Fruit fly (Drosophila melanogaster) whole organism, embryonic: ENCODE results near the gene Ldaf1.

Source experiments
- CG10366 ChIP-seq: fragments of 200-800 bp; sonication (Bioruptor generic); IDR thresholded peaks from 2 replicates; pipeline ENCODE4 v1.3.6; 2022; ENCODE audit warnings: missing biosample characterization, missing genetic modification characterization
- CG10565 ChIP-seq: fragments of 200-800 bp; sonication (Bioruptor generic); optimal IDR thresholded peaks from 3 replicates; lab custom pipeline; 2016; ENCODE audit warnings: missing biosample characterization, mild to moderate bottlenecking, missing genetic modification characterization
- CG1233 ChIP-seq: fragments of 200-800 bp; sonication (Bioruptor generic); optimal IDR thresholded peaks from 4 replicates; lab custom pipeline; 2018; ENCODE audit warnings: missing biosample characterization, mild to moderate bottlenecking, missing genetic modification characterization
- CG14014 ChIP-seq: fragments of 200-800 bp; sonication (Bioruptor generic); IDR thresholded peaks from 2 replicates; pipeline ENCODE4 v1.3.6; 2022; ENCODE audit warnings: missing biosample characterization, missing genetic modification characterization
- CG14710 ChIP-seq: fragments of 200-800 bp; sonication (Bioruptor generic); optimal IDR thresholded peaks from 3 replicates; lab custom pipeline; 2019; ENCODE audit warnings: missing biosample characterization, mild to moderate bottlenecking, missing genetic modification characterization, moderate library complexity
- CG15514 ChIP-seq: fragments of 200-800 bp; sonication (Bioruptor generic); optimal IDR thresholded peaks from 3 replicates; lab custom pipeline; 2017; ENCODE audit warnings: missing biosample characterization, missing genetic modification characterization, mild to moderate bottlenecking, moderate library complexity, missing genetic modification reagents
- CG2129 ChIP-seq: fragments of 200-800 bp; sonication (Bioruptor generic); IDR thresholded peaks from 2 replicates; pipeline ENCODE4 v1.3.6; 2022; ENCODE audit warnings: missing biosample characterization, missing genetic modification characterization; ENCODE audit not compliant: partially characterized antibody
- CG31441 ChIP-seq: fragments of 200-800 bp; sonication (Bioruptor generic); IDR thresholded peaks from 2 replicates; pipeline ENCODE4 v1.3.6; 2022; ENCODE audit warnings: missing biosample characterization, missing genetic modification characterization
- CG3995 ChIP-seq: fragments of 200-800 bp; sonication (Bioruptor generic); optimal IDR thresholded peaks from 3 replicates; lab custom pipeline; 2016; ENCODE audit warnings: missing biosample characterization, missing genetic modification characterization
- CG42726 ChIP-seq: fragments of 200-800 bp; sonication (Bioruptor generic); IDR thresholded peaks from 2 replicates; pipeline ENCODE4 v1.3.6; 2022; ENCODE audit warnings: missing biosample characterization, missing genetic modification characterization; ENCODE audit not compliant: partially characterized antibody
- CG4617 ChIP-seq: fragments of 200-800 bp; sonication (Bioruptor generic); optimal IDR thresholded peaks from 3 replicates; lab custom pipeline; 2016; ENCODE audit warnings: missing biosample characterization, missing genetic modification characterization, borderline replicate concordance
- CG6272 ChIP-seq: fragments of 200-800 bp; sonication (Bioruptor generic); IDR thresholded peaks from 2 replicates; pipeline ENCODE4 v1.3.6; 2022; ENCODE audit warnings: missing biosample characterization, missing genetic modification characterization
- CG7839 ChIP-seq: fragments of 200-800 bp; sonication (Bioruptor generic); optimal IDR thresholded peaks from 3 replicates; lab custom pipeline; 2018; ENCODE audit warnings: missing biosample characterization, mild to moderate bottlenecking, missing genetic modification characterization, moderate library complexity
- CG7963 ChIP-seq: fragments of 200-800 bp; sonication (Bioruptor generic); IDR thresholded peaks from 3 replicates; pipeline ENCODE4 v1.3.6; 2022; ENCODE audit warnings: missing biosample characterization, missing genetic modification characterization; ENCODE audit not compliant: partially characterized antibody
- CG9437 ChIP-seq: fragments of 200-800 bp; sonication (Bioruptor generic); optimal IDR thresholded peaks from 2 replicates; lab custom pipeline; 2018; ENCODE audit warnings: missing biosample characterization, mild to moderate bottlenecking, missing genetic modification characterization
- D19A ChIP-seq: fragments of 200-800 bp; optimal IDR thresholded peaks from 3 replicates; lab custom pipeline; 2019; ENCODE audit warnings: missing biosample characterization, mild to moderate bottlenecking, missing genetic modification characterization, moderate library complexity
- Dbx ChIP-seq: fragments of 200-800 bp; sonication (Bioruptor generic); IDR thresholded peaks from 3 replicates; pipeline ENCODE4 v1.3.6; 2022; ENCODE audit warnings: missing biosample characterization, missing genetic modification characterization
- Dll ChIP-seq: fragments of 200-800 bp; sonication (Bioruptor generic); IDR thresholded peaks from 4 replicates; pipeline ENCODE4 v1.3.6; 2022; ENCODE audit warnings: missing biosample characterization, missing genetic modification characterization; ENCODE audit not compliant: partially characterized antibody
- Dp ChIP-seq: fragments of 200-800 bp; sonication (Bioruptor generic); optimal IDR thresholded peaks from 2 replicates; lab custom pipeline; 2018; ENCODE audit warnings: missing biosample characterization, mild to moderate bottlenecking, missing genetic modification characterization, moderate library complexity
- Dref ChIP-seq: fragments of 200-800 bp; sonication (Bioruptor generic); IDR thresholded peaks from 2 replicates; pipeline ENCODE4 v1.3.6; 2022; ENCODE audit warnings: missing biosample characterization, missing genetic modification characterization
- Gug ChIP-seq: fragments of 200-800 bp; sonication (Bioruptor generic); IDR thresholded peaks from 4 replicates; pipeline ENCODE4 v1.3.6; 2022; ENCODE audit warnings: missing biosample characterization, missing genetic modification characterization
- HLH3B ChIP-seq: fragments of 200-800 bp; sonication (Bioruptor generic); IDR thresholded peaks from 2 replicates; pipeline ENCODE4 v1.3.6; 2022; ENCODE audit warnings: missing biosample characterization, missing genetic modification characterization
- HmgZ ChIP-seq: fragments of 200-800 bp; sonication (Bioruptor generic); optimal IDR thresholded peaks from 2 replicates; lab custom pipeline; 2018; ENCODE audit warnings: missing biosample characterization, mild to moderate bottlenecking, missing genetic modification characterization
- NFAT ChIP-seq: fragments of 200-800 bp; sonication (Bioruptor generic); IDR thresholded peaks from 2 replicates; pipeline ENCODE4 v1.3.6; 2022; ENCODE audit warnings: missing biosample characterization, missing genetic modification characterization
- Oaz ChIP-seq: fragments of 200-800 bp; sonication (Bioruptor generic); IDR thresholded peaks from 2 replicates; pipeline ENCODE4 v1.3.6; 2022; ENCODE audit warnings: missing biosample characterization, missing genetic modification characterization
- Pdp1 ChIP-seq, 2 experiments: fragments of 200-800 bp; sonication (Bioruptor generic); optimal IDR thresholded peaks; 3 replicates each; lab custom pipeline; 2016; ENCODE audit warnings: missing biosample characterization in 2 of 2, missing genetic modification characterization in 2 of 2, mild to moderate bottlenecking in 1 of 2, moderate library complexity in 1 of 2
- Rx ChIP-seq: fragments of 200-800 bp; sonication (Bioruptor generic); IDR thresholded peaks from 2 replicates; pipeline ENCODE4 v1.3.6; 2022; ENCODE audit warnings: missing biosample characterization, missing genetic modification characterization
- Spps ChIP-seq: fragments of 200-800 bp; sonication (Bioruptor generic); optimal IDR thresholded peaks from 2 replicates; lab custom pipeline; 2018; ENCODE audit warnings: missing biosample characterization, mild to moderate bottlenecking, missing genetic modification characterization
- Sry-δ ChIP-seq: fragments of 200-800 bp; sonication (Bioruptor generic); optimal IDR thresholded peaks from 2 replicates; lab custom pipeline; 2016; ENCODE audit warnings: missing biosample characterization, missing genetic modification characterization
- corto ChIP-seq: fragments of 200-800 bp; sonication (Bioruptor generic); optimal IDR thresholded peaks from 2 replicates; lab custom pipeline; 2016; ENCODE audit warnings: missing biosample characterization, mild to moderate bottlenecking, missing genetic modification characterization, moderate library complexity
- dm ChIP-seq: fragments of 200-800 bp; sonication (Bioruptor generic); optimal IDR thresholded peaks from 3 replicates; lab custom pipeline; 2016; ENCODE audit warnings: missing biosample characterization, missing genetic modification characterization
- dysf ChIP-seq: fragments of 200-800 bp; sonication (Bioruptor generic); IDR thresholded peaks from 3 replicates; pipeline ENCODE4 v1.3.6; 2022; ENCODE audit warnings: missing biosample characterization, missing genetic modification characterization
- esg ChIP-seq: fragments of 200-800 bp; sonication (Bioruptor generic); conservative IDR thresholded peaks from 2 replicates; pipeline ENCODE4 v1.3.6; 2022; ENCODE audit warnings: missing biosample characterization, missing genetic modification characterization
- ftz-f1 ChIP-seq: fragments of 200-800 bp; sonication (Bioruptor generic); optimal IDR thresholded peaks from 2 replicates; lab custom pipeline; 2016; ENCODE audit warnings: missing biosample characterization, missing genetic modification characterization
- fu2 ChIP-seq: fragments of 200-800 bp; sonication (Bioruptor generic); optimal IDR thresholded peaks from 2 replicates; lab custom pipeline; 2016; ENCODE audit warnings: missing biosample characterization, missing genetic modification characterization
- hth ChIP-seq: fragments of >200 bp; optimal IDR thresholded peaks from 2 replicates; lab custom pipeline; 2017; ENCODE audit warnings: inconsistent platforms
- knrl ChIP-seq: fragments of 200-800 bp; sonication (Bioruptor generic); IDR thresholded peaks from 3 replicates; pipeline ENCODE4 v1.3.6; 2022; ENCODE audit warnings: missing biosample characterization, missing genetic modification characterization; ENCODE audit not compliant: partially characterized antibody
- lilli ChIP-seq: fragments of 200-800 bp; sonication (Bioruptor generic); optimal IDR thresholded peaks from 3 replicates; lab custom pipeline; 2016; ENCODE audit warnings: missing biosample characterization, missing genetic modification characterization
- maf-S ChIP-seq: fragments of 200-800 bp; sonication (Bioruptor generic); optimal IDR thresholded peaks from 2 replicates; lab custom pipeline; 2016; ENCODE audit warnings: missing biosample characterization, missing genetic modification characterization
- org-1 ChIP-seq: fragments of 200-800 bp; sonication (Bioruptor generic); optimal IDR thresholded peaks from 2 replicates; lab custom pipeline; 2017; ENCODE audit warnings: missing biosample characterization, missing genetic modification characterization
- pfk ChIP-seq: fragments of 200-800 bp; sonication (Bioruptor generic); optimal IDR thresholded peaks from 2 replicates; lab custom pipeline; 2018; ENCODE audit warnings: missing biosample characterization, mild to moderate bottlenecking, missing genetic modification characterization, moderate library complexity
- phol ChIP-seq: fragments of 200-800 bp; sonication (Bioruptor generic); optimal IDR thresholded peaks from 3 replicates; lab custom pipeline; 2018; ENCODE audit warnings: missing biosample characterization, mild to moderate bottlenecking, missing genetic modification characterization, moderate library complexity
- ranshi ChIP-seq: fragments of 200-800 bp; sonication (Bioruptor generic); IDR thresholded peaks from 2 replicates; pipeline ENCODE4 v1.3.6; 2022; ENCODE audit warnings: missing biosample characterization, missing genetic modification characterization
- sens ChIP-seq: fragments of 200-800 bp; sonication (Bioruptor generic); peaks from one replicate; lab custom pipeline; 2016; ENCODE audit warnings: missing biosample characterization, missing genetic modification characterization
- slbo ChIP-seq: fragments of 200-800 bp; sonication (Bioruptor generic); IDR thresholded peaks from 2 replicates; pipeline ENCODE4 v1.3.6; 2022; ENCODE audit warnings: missing biosample characterization, missing genetic modification characterization
- slou ChIP-seq: fragments of 200-800 bp; sonication (Bioruptor generic); optimal IDR thresholded peaks from 3 replicates; lab custom pipeline; 2016; ENCODE audit warnings: missing biosample characterization, missing genetic modification characterization
- sna ChIP-seq: fragments of 200-800 bp; sonication (Bioruptor generic); IDR thresholded peaks from 2 replicates; pipeline ENCODE4 v1.3.6; 2022; ENCODE audit warnings: missing biosample characterization, missing genetic modification characterization; ENCODE audit not compliant: partially characterized antibody
- tap ChIP-seq: fragments of 200-800 bp; optimal IDR thresholded peaks from 3 replicates; lab custom pipeline; 2019; ENCODE audit warnings: missing biosample characterization, mild to moderate bottlenecking, missing genetic modification characterization, moderate library complexity
- trem ChIP-seq: fragments of 200-800 bp; optimal IDR thresholded peaks from 3 replicates; lab custom pipeline; 2019; ENCODE audit warnings: missing biosample characterization, mild to moderate bottlenecking, missing genetic modification characterization, moderate library complexity
- zfh2 ChIP-seq: fragments of 200-800 bp; sonication (Bioruptor generic); optimal IDR thresholded peaks from 2 replicates; lab custom pipeline; 2016; ENCODE audit warnings: missing biosample characterization, missing genetic modification characterization

Ldaf1 gene

DNA sequence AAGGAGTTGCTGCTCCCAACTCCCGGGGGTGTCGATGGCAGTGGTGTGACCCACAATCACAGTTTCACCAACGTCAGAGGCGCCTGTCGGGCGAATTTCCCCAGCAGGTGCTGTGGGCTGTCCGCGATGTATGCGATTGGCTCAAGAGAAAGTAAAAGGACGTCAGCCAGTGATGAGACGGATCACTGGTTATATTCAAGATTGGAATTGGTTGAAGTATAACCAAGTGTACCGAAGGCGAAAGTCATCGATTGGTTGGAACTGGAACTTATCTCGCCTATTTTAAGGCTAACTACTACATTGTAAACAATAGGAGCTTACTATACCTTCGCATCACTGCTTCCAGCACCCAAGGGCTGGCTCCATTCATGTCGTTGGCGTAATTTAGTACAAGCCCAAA is 1.4 kb upstream of the Ldaf1 start, which contains the start of gene CG32801:
Gene CG32801, minus strand, starts transcription at position 101 of the 400 bp plus-strand sequence.
- no peak for TF ChIP-seq CG31441 (GFP tag; lab: Robert Waterston, UW)
- no peak for TF ChIP-seq CG6272 (GFP tag; lab: Robert Waterston, UW)
- no peak for TF ChIP-seq CG7839 (tag; lab: Kevin White, UChicago)
- no peak for TF ChIP-seq Rx (GFP tag; lab: Robert Waterston, UW)
- no peak for TF ChIP-seq Oaz
- TF ChIP-seq CG3995: no peak
- TF ChIP-seq slou: no peak
- TF ChIP-seq Gug (GFP tag; lab: Robert Waterston, UW): no peak
- TF ChIP-seq Spps: no peak
- TF ChIP-seq CG14014 (GFP tag; lab: Robert Waterston, UW): no peak
- no peak for TF ChIP-seq esg (GFP tag; lab: Robert Waterston, UW)
- no peak for TF ChIP-seq knrl (GFP tag; lab: Robert Waterston, UW)
- no peak for TF ChIP-seq D19A (tag; lab: Kevin White, UChicago)
- TF ChIP-seq HLH3B (GFP tag; lab: Robert Waterston, UW): no peak
- TF ChIP-seq dysf (GFP tag; lab: Robert Waterston, UW): no peak
- no peak for TF ChIP-seq CG10565 (GFP tag; lab: Kevin White, UChicago)
- no peak for TF ChIP-seq dm
- no peak for TF ChIP-seq CG1233
- TF ChIP-seq maf-S (GFP tag; lab: Kevin White, UChicago): no peak
- TF ChIP-seq CG9437 (GFP tag; lab: Kevin White, UChicago): no peak
- TF ChIP-seq, all 482 proteins: peak for 0

DNA sequence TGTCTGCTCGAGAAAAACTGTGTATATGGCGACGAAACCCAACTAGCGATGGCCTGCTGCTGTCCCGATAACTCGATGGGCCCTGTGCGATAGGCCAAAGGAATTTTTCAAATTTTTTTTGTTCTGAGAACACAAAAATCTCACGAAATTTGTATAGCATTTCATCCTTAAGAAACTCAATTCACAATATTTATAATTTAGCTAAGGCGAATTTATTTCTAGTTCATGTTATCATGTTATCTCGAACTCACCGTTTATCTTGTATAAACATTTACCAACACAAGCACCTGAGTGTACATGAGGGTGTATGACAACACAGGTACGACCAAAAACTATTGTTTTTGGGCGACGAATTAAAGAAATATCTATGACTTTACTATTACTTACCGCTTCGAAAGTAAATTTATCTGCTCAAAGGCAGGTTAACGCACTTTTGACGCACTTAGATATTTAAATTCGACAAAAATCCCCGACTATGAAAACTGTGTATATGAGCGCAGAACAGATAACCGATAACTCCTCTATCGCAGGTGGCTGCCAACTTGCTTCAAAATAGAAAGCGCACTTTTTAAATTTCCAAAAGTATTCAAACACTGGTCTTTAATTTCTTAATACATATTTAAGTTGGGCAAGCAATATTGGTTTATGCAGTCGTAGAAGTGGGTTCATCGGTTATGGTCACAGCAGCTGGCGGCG is 1.4 kb downstream of the Ldaf1 start, which contains the start of gene arm:
Gene arm, minus strand, starts transcription at position 524 of the 696 bp plus-strand sequence.
- TF ChIP-seq tap (no peak), Sry-δ (peak; percentile 77), Dref (GFP tag; lab: Robert Waterston, UW) (peak; percentile 65), org-1 (GFP tag; lab: Kevin White, UChicago) (no peak), ranshi (GFP tag; lab: Robert Waterston, UW) (no peak), lilli (GFP tag; lab: Kevin White, UChicago) (peak; percentile 11), trem (tag; lab: Kevin White, UChicago) (peak; percentile 98), NFAT (GFP tag; lab: Robert Waterston, UW) (no peak), CG42726 (GFP tag; lab: Robert Waterston, UW) (no peak), zfh2 (GFP tag; lab: Kevin White, UChicago) (peak; percentile 2), pfk (GFP tag; lab: Kevin White, UChicago) (no peak), CG10366 (GFP tag; lab: Robert Waterston, UW) (no peak), HmgZ (tag; lab: Kevin White, UChicago) (no peak), corto (GFP tag; lab: Kevin White, UChicago) (no peak), CG4617 (GFP tag; lab: Kevin White, UChicago) (peak; percentile 19), CG7963 (GFP tag; lab: Robert Waterston, UW) (0 out of 3 replicates have a peak, but pooled peaks have one; percentile 35), sna (GFP tag; lab: Robert Waterston, UW) (no peak), Dll (GFP tag; lab: Robert Waterston, UW) (0 out of 4 replicates have a peak, but pooled peaks have one; percentile 35), sens (GFP tag; lab: Kevin White, UChicago) (peak; percentile 61), Pdp1 (GFP tag; optimal IDR thresholded peaks at IDR 0.05; lab: Kevin White, UChicago) (peak in 1 of 2 experiments; percentile 21), CG2129 (GFP tag; lab: Robert Waterston, UW) (no peak), Dp (GFP tag; lab: Kevin White, UChicago) (peak; percentile 82), slbo (no peak; the same call in 1 of the 2 replicates), Dbx (GFP tag; lab: Robert Waterston, UW) (no peak), hth (lab: Kevin White, UChicago) (no peak), ftz-f1 (no peak), fu2 (GFP tag; lab: Kevin White, UChicago) (no peak), CG14710 (tag; lab: Kevin White, UChicago) (peak; percentile 6), CG15514 (GFP tag; lab: Kevin White, UChicago) (peak; percentile 11), phol (no peak)
